Fruit fly (Drosophila melanogaster) whole organism, embryonic: Measurements from ENCODE around the gene cnir.

Experiments used
- Atf3 ChIP-seq: fragments of 200-800 bp; sonication (Bioruptor generic); optimal IDR thresholded peaks from 3 replicates; lab custom pipeline; 2016; ENCODE audit warnings: missing biosample characterization, missing genetic modification characterization
- B-H2 ChIP-seq: fragments of 200-800 bp; sonication (Bioruptor generic); optimal IDR thresholded peaks from 2 replicates; lab custom pipeline; 2018; ENCODE audit warnings: missing biosample characterization, mild to moderate bottlenecking, missing genetic modification characterization
- CG11085 ChIP-seq: fragments of 200-800 bp; sonication (Bioruptor generic); IDR thresholded peaks from 2 replicates; pipeline ENCODE4 v1.3.6; 2022; ENCODE audit warnings: missing biosample characterization, missing genetic modification characterization
- CG11247 ChIP-seq: fragments of 200-800 bp; sonication (Bioruptor generic); IDR thresholded peaks from 2 replicates; pipeline ENCODE4 v1.3.6; 2022; ENCODE audit warnings: missing biosample characterization, missing genetic modification characterization
- CG13123 ChIP-seq: fragments of 200-800 bp; sonication (Bioruptor generic); optimal IDR thresholded peaks from 2 replicates; lab custom pipeline; 2016; ENCODE audit warnings: missing biosample characterization, missing genetic modification characterization
- CG1647 ChIP-seq: fragments of 200-800 bp; sonication (Bioruptor generic); optimal IDR thresholded peaks from 3 replicates; lab custom pipeline; 2016; ENCODE audit warnings: missing biosample characterization, missing genetic modification characterization
- CG1792 ChIP-seq: fragments of 200-800 bp; sonication (Bioruptor generic); optimal IDR thresholded peaks from 2 replicates; lab custom pipeline; 2016; ENCODE audit warnings: missing biosample characterization, missing genetic modification characterization
- CG18619 ChIP-seq: fragments of 200-800 bp; sonication (Bioruptor generic); optimal IDR thresholded peaks from 3 replicates; lab custom pipeline; 2017; ENCODE audit warnings: missing biosample characterization, mild to moderate bottlenecking, missing genetic modification characterization
- CG2116 ChIP-seq: fragments of 200-800 bp; sonication (Bioruptor generic); optimal IDR thresholded peaks from 3 replicates; lab custom pipeline; 2018; ENCODE audit warnings: missing biosample characterization, mild to moderate bottlenecking, missing genetic modification characterization
- CG2712 ChIP-seq: fragments of 200-800 bp; optimal IDR thresholded peaks from 3 replicates; lab custom pipeline; 2019; ENCODE audit warnings: missing biosample characterization, mild to moderate bottlenecking, missing genetic modification characterization, moderate library complexity
- CG2875 ChIP-seq: fragments of 200-800 bp; sonication (Bioruptor generic); optimal IDR thresholded peaks from 2 replicates; lab custom pipeline; 2017; ENCODE audit warnings: missing biosample characterization, mild to moderate bottlenecking, missing genetic modification characterization, missing genetic modification reagents
- CG32532 ChIP-seq: fragments of 200-800 bp; sonication (Bioruptor generic); IDR thresholded peaks from 2 replicates; pipeline ENCODE4 v1.3.6; 2022; ENCODE audit warnings: missing biosample characterization, missing genetic modification characterization
- CG3847 ChIP-seq: fragments of 200-800 bp; sonication (Bioruptor generic); IDR thresholded peaks from 2 replicates; pipeline ENCODE4 v1.3.6; 2022; ENCODE audit warnings: missing biosample characterization, missing genetic modification characterization
- CG4707 ChIP-seq: fragments of 200-800 bp; sonication (Bioruptor generic); optimal IDR thresholded peaks from 2 replicates; lab custom pipeline; 2018; ENCODE audit warnings: missing biosample characterization, mild to moderate bottlenecking, missing genetic modification characterization, moderate library complexity
- CG6813 ChIP-seq: fragments of 200-800 bp; sonication (Bioruptor generic); optimal IDR thresholded peaks from 2 replicates; lab custom pipeline; 2017; ENCODE audit warnings: missing biosample characterization, missing genetic modification characterization, mild to moderate bottlenecking, moderate library complexity, missing genetic modification reagents
- CG8765 ChIP-seq: fragments of 200-800 bp; sonication (Bioruptor generic); IDR thresholded peaks from 2 replicates; pipeline ENCODE4 v1.3.6; 2022; ENCODE audit warnings: missing biosample characterization, missing genetic modification characterization
- Dip3 ChIP-seq: fragments of 200-800 bp; sonication (Bioruptor generic); optimal IDR thresholded peaks from 3 replicates; lab custom pipeline; 2016; ENCODE audit warnings: missing biosample characterization, missing genetic modification characterization
- E2f1 ChIP-seq: fragments of 200-800 bp; sonication (Bioruptor generic); IDR thresholded peaks from 2 replicates; pipeline ENCODE4 v1.3.6; 2022; ENCODE audit warnings: missing biosample characterization, missing genetic modification characterization
- H15 ChIP-seq: fragments of 200-800 bp; sonication (Bioruptor generic); IDR thresholded peaks from 3 replicates; pipeline ENCODE4 v1.3.6; 2022; ENCODE audit warnings: missing biosample characterization, missing genetic modification characterization
- Hr51 ChIP-seq, 2 experiments: fragments of 200-800 bp; sonication (Bioruptor generic); optimal IDR thresholded peaks; 2 replicates in 1 of 2; 3 replicates in 1 of 2; lab custom pipeline; 2016 to 2018; ENCODE audit warnings: missing biosample characterization in 2 of 2, missing genetic modification characterization in 2 of 2, mild to moderate bottlenecking in 1 of 2, moderate library complexity in 1 of 2
- MBD-R2 ChIP-seq: fragments of 200-800 bp; sonication (Bioruptor generic); IDR thresholded peaks from 2 replicates; pipeline ENCODE4 v1.3.6; 2022; ENCODE audit warnings: missing biosample characterization, missing genetic modification characterization
- Mes4 ChIP-seq: fragments of 200-800 bp; sonication (Bioruptor generic); optimal IDR thresholded peaks from 2 replicates; lab custom pipeline; 2016; ENCODE audit warnings: missing biosample characterization, missing genetic modification characterization
- Side ChIP-seq: fragments of 200-800 bp; sonication (Bioruptor generic); optimal IDR thresholded peaks from 2 replicates; lab custom pipeline; 2016; ENCODE audit warnings: missing biosample characterization, missing genetic modification characterization
- Spps ChIP-seq: fragments of 200-800 bp; sonication (Bioruptor generic); optimal IDR thresholded peaks from 2 replicates; lab custom pipeline; 2018; ENCODE audit warnings: missing biosample characterization, mild to moderate bottlenecking, missing genetic modification characterization
- bigmax ChIP-seq: fragments of 200-800 bp; sonication (Bioruptor generic); optimal IDR thresholded peaks from 2 replicates; lab custom pipeline; 2018; ENCODE audit warnings: missing biosample characterization, mild to moderate bottlenecking, missing genetic modification characterization
- bowl ChIP-seq: fragments of 200-800 bp; sonication (Bioruptor generic); IDR thresholded peaks from 2 replicates; pipeline ENCODE4 v1.3.6; 2022; ENCODE audit warnings: missing biosample characterization, missing genetic modification characterization
- bsh ChIP-seq, 2 experiments: fragments of 200-800 bp; sonication (Bioruptor generic); optimal IDR thresholded peaks; 2 replicates each; lab custom pipeline; 2017 to 2018; ENCODE audit warnings: mild to moderate bottlenecking in 2 of 2, missing biosample characterization in 2 of 2, missing genetic modification characterization in 2 of 2, moderate library complexity in 1 of 2
- corto ChIP-seq: fragments of 200-800 bp; sonication (Bioruptor generic); optimal IDR thresholded peaks from 2 replicates; lab custom pipeline; 2016; ENCODE audit warnings: missing biosample characterization, mild to moderate bottlenecking, missing genetic modification characterization, moderate library complexity
- croc ChIP-seq: fragments of 200-800 bp; sonication (Bioruptor generic); conservative IDR thresholded peaks from 3 replicates; pipeline ENCODE4 v1.3.6; 2022; ENCODE audit warnings: missing biosample characterization, missing genetic modification characterization
- eve ChIP-seq, 2 experiments: fragments of >200 bp; optimal IDR thresholded peaks; 2 replicates each; lab custom pipeline; 2017; ENCODE audit warnings: missing biosample characterization in 2 of 2, missing genetic modification characterization in 2 of 2
- ewg ChIP-seq: fragments of 200-800 bp; sonication (Bioruptor generic); optimal IDR thresholded peaks from 3 replicates; lab custom pipeline; 2017; ENCODE audit warnings: mild to moderate bottlenecking, missing biosample characterization, missing genetic modification reagents, missing genetic modification characterization
- fd3F ChIP-seq: fragments of 200-800 bp; sonication (Bioruptor generic); optimal IDR thresholded peaks from 2 replicates; lab custom pipeline; 2018; ENCODE audit warnings: missing biosample characterization, mild to moderate bottlenecking, missing genetic modification characterization, moderate library complexity
- fd64A ChIP-seq: fragments of 200-800 bp; sonication (Bioruptor generic); optimal IDR thresholded peaks from 3 replicates; lab custom pipeline; 2018; ENCODE audit warnings: missing biosample characterization, mild to moderate bottlenecking, missing genetic modification characterization
- fd96Cb ChIP-seq: fragments of 200-800 bp; sonication (Bioruptor generic); optimal IDR thresholded peaks from 2 replicates; lab custom pipeline; 2018; ENCODE audit warnings: missing biosample characterization, mild to moderate bottlenecking, missing genetic modification characterization, moderate library complexity
- gcm ChIP-seq: fragments of 200-800 bp; sonication (Bioruptor generic); optimal IDR thresholded peaks from 2 replicates; lab custom pipeline; 2019; ENCODE audit warnings: missing biosample characterization, mild to moderate bottlenecking, missing genetic modification characterization, moderate library complexity
- gem ChIP-seq: fragments of 200-800 bp; sonication (Bioruptor generic); optimal IDR thresholded peaks from 2 replicates; lab custom pipeline; 2019; ENCODE audit warnings: missing biosample characterization, mild to moderate bottlenecking, missing genetic modification characterization, moderate library complexity
- hb ChIP-seq: fragments of 200-800 bp; sonication (Bioruptor generic); IDR thresholded peaks from 3 replicates; pipeline ENCODE4 v1.3.6; 2022; ENCODE audit warnings: missing biosample characterization, missing genetic modification characterization; ENCODE audit not compliant: partially characterized antibody
- insv ChIP-seq, 2 experiments: fragments of 200-800 bp; sonication (Bioruptor generic); optimal IDR thresholded peaks; 3 replicates each; lab custom pipeline; 2016 to 2018; ENCODE audit warnings: missing biosample characterization in 2 of 2, missing genetic modification characterization in 2 of 2
- jing ChIP-seq: fragments of 200-800 bp; sonication (Bioruptor generic); optimal IDR thresholded peaks from 2 replicates; lab custom pipeline; 2018; ENCODE audit warnings: missing biosample characterization, mild to moderate bottlenecking, missing genetic modification characterization
- pb ChIP-seq: fragments of 200-800 bp; sonication (Bioruptor generic); optimal IDR thresholded peaks from 3 replicates; lab custom pipeline; 2016; ENCODE audit warnings: missing biosample characterization, missing genetic modification characterization
- pros ChIP-seq: fragments of 200-800 bp; sonication (Bioruptor generic); optimal IDR thresholded peaks from 3 replicates; lab custom pipeline; 2019; ENCODE audit warnings: missing biosample characterization, mild to moderate bottlenecking, missing genetic modification characterization, moderate library complexity
- rib ChIP-seq: fragments of 200-800 bp; sonication (Bioruptor generic); IDR thresholded peaks from 2 replicates; pipeline ENCODE4 v1.3.6; 2022; ENCODE audit warnings: missing biosample characterization, missing genetic modification characterization
- run ChIP-seq: fragments of 200-800 bp; sonication (Bioruptor generic); optimal IDR thresholded peaks from 3 replicates; lab custom pipeline; 2018; ENCODE audit warnings: missing biosample characterization, mild to moderate bottlenecking, missing genetic modification characterization
- slou ChIP-seq: fragments of 200-800 bp; sonication (Bioruptor generic); optimal IDR thresholded peaks from 3 replicates; lab custom pipeline; 2016; ENCODE audit warnings: missing biosample characterization, missing genetic modification characterization
- tna ChIP-seq: fragments of 200-800 bp; sonication (Bioruptor generic); IDR thresholded peaks from 2 replicates; pipeline ENCODE4 v1.3.6; 2022; ENCODE audit warnings: missing biosample characterization, missing genetic modification characterization; ENCODE audit not compliant: partially characterized antibody
- z ChIP-seq: fragments of 200-800 bp; sonication (Bioruptor generic); IDR thresholded peaks from 3 replicates; pipeline ENCODE4 v1.3.6; 2022; ENCODE audit warnings: missing biosample characterization, missing genetic modification characterization
- zf30C ChIP-seq: fragments of 200-800 bp; sonication (Bioruptor generic); optimal IDR thresholded peaks from 3 replicates; lab custom pipeline; 2018; ENCODE audit warnings: missing biosample characterization, mild to moderate bottlenecking, missing genetic modification characterization

cnir gene

dm6 chr2L:3088238-3088874 lies 48.7 kb upstream of the cnir start (continued):
- no peak for TF ChIP-seq corto
- TF ChIP-seq CG2875 (GFP tag; lab: Kevin White, UChicago), result no peak

- TF ChIP-seq E2f1 (GFP tag; lab: Robert Waterston, UW) (peak; percentile 63), CG3847 (GFP tag; lab: Robert Waterston, UW) (peak; percentile 66), ewg (GFP tag; lab: Kevin White, UChicago) (peak; percentile 31), slou (GFP tag; lab: Kevin White, UChicago) (peak; percentile 31), hb (GFP tag; lab: Robert Waterston, UW) (no peak), CG1792 (GFP tag; lab: Kevin White, UChicago) (no peak), gem (tag; lab: Kevin White, UChicago) (peak; percentile 86), rib (GFP tag; lab: Robert Waterston, UW) (peak; percentile 68), Spps (no peak), zf30C (GFP tag; lab: Kevin White, UChicago) (no peak), pb (GFP tag; lab: Kevin White, UChicago) (peak; percentile 2), fd3F (GFP tag; lab: Kevin White, UChicago) (peak; percentile 73), Dip3 (peak; percentile 42), tna (GFP tag; lab: Robert Waterston, UW) (no peak), CG6813 (GFP tag; lab: Kevin White, UChicago) (peak; percentile 37), jing (GFP tag; lab: Kevin White, UChicago) (no peak), CG2712 (tag; lab: Kevin White, UChicago) (peak; percentile 75), B-H2 (no peak), Side (GFP tag; lab: Kevin White, UChicago) (peak; percentile 25), bsh (GFP tag; optimal IDR thresholded peaks at IDR 0.05; lab: Kevin White, UChicago) (peak in 1 of 2 experiments; percentile 65), insv (GFP tag; optimal IDR thresholded peaks at IDR 0.05; lab: Kevin White, UChicago) (no peak), CG32532 (peak; percentile 83), CG13123 (GFP tag; lab: Kevin White, UChicago) (peak; percentile 18), MBD-R2 (peak; percentile 47; the same call in 1 of the 2 replicates), Hr51 (GFP tag; optimal IDR thresholded peaks at IDR 0.05; lab: Kevin White, UChicago) (peak; percentile 19 to 86), run (peak; percentile 34), CG18619 (GFP tag; lab: Kevin White, UChicago) (peak; percentile 59), Atf3 (no peak), CG4707 (GFP tag; lab: Kevin White, UChicago) (no peak), croc (GFP tag; lab: Robert Waterston, UW) (no peak), CG2116 (GFP tag; lab: Kevin White, UChicago) (peak; percentile 20), H15 (GFP tag; lab: Robert Waterston, UW) (peak; percentile 57; the same call in 2 of the 3 replicates), Mes4 (GFP tag; lab: Kevin White, UChicago) (peak; percentile 8), z (GFP tag; lab: Robert Waterston, UW) (no peak), gcm (peak; percentile 53), CG1647 (GFP tag; lab: Kevin White, UChicago) (peak; percentile 28), CG8765 (GFP tag; lab: Robert Waterston, UW) (no peak), bowl (GFP tag; lab: Robert Waterston, UW) (peak; percentile 44; the same call in 1 of the 2 replicates), CG11085 (GFP tag; lab: Robert Waterston, UW) (0 out of 2 replicates have a peak, but pooled peaks have one; percentile 11), CG11247 (GFP tag; lab: Robert Waterston, UW) (peak; percentile 41; the same call in 1 of the 2 replicates), pros (no peak), fd64A (GFP tag; lab: Kevin White, UChicago) (no peak), eve (GFP tag; optimal IDR thresholded peaks at IDR 0.05; lab: Kevin White, UChicago) (peak in 1 of 2 experiments; percentile 27), fd96Cb (tag; lab: Kevin White, UChicago) (peak; percentile 69), bigmax (GFP tag; lab: Kevin White, UChicago) (no peak)
Observed at dm6 chr2L:3086290-3086876, 46.8 kb upstream of the cnir start.
